Worm (Caenorhabditis elegans) whole organism, early embryonic: ENCODE results near the gene nspe-6.

Source experiments
- B0310.2 ChIP-seq: sonication (generic microtip); optimal IDR thresholded peaks from 2 replicates; lab custom pipeline; 2016; ENCODE audit warnings: mild to moderate bottlenecking, missing genetic modification characterization, missing compliant biosample characterization
- ceh-36 ChIP-seq: sonication (generic microtip); optimal IDR thresholded peaks from 2 replicates; lab custom pipeline; 2016; ENCODE audit warnings: missing genetic modification characterization, inconsistent platforms, missing compliant biosample characterization
- hmbx-1 ChIP-seq: sonication (generic microtip); optimal IDR thresholded peaks from 2 replicates; lab custom pipeline; 2016; ENCODE audit warnings: mild to moderate bottlenecking, missing genetic modification characterization, missing compliant biosample characterization
- hnd-1 ChIP-seq: sonication (generic microtip); optimal IDR thresholded peaks from 2 replicates; lab custom pipeline; 2016; ENCODE audit warnings: missing genetic modification characterization, missing compliant biosample characterization
- pes-1 ChIP-seq: fragments of 200-800 bp; sonication (Bioruptor generic); IDR thresholded peaks from 2 replicates; pipeline ENCODE4 v1.3.6; 2022; ENCODE audit warnings: missing genetic modification reagents, missing genetic modification characterization, missing compliant biosample characterization
- scrt-1 ChIP-seq: fragments of 200-800 bp; sonication (Bioruptor generic); IDR thresholded peaks from 2 replicates; pipeline ENCODE4 v1.3.6; 2022; ENCODE audit warnings: missing genetic modification characterization, missing compliant biosample characterization

ce11 chrII:12608653-12609052 is 7.3 kb downstream of the nspe-6 start, which contains the start of gene Y38E10A.9:
- TF ChIP-seq ceh-36 (tag; lab: Kevin White, UChicago) (no peak), hmbx-1 (tag; lab: Kevin White, UChicago) (no peak), B0310.2 (tag; lab: Kevin White, UChicago) (no peak), scrt-1 (GFP tag; lab: Robert Waterston, UW) (no peak), pes-1 (GFP tag; lab: Robert Waterston, UW) (no peak), hnd-1 (tag; lab: Kevin White, UChicago) (no peak)
